Fruit fly (Drosophila melanogaster): ENCODE data around the gene CG12576.

CG12576 gene

dm6 chrX:22471819-22472218 is 10.3 kb downstream of the CG12576 start, which contains the start of gene CG14613 (continued):
- TF ChIP-seq Scr (GFP tag; IDR thresholded peaks at IDR 0.05; ENCODE audit: partially characterized antibody) = 0 out of 2 replicates have a peak, but pooled peaks have one; percentile 8
- peak; percentile 63 for TF ChIP-seq Dref (GFP tag; IDR thresholded peaks at IDR 0.05)
- peak; percentile 27; the same call in 1 of the 2 replicates for TF ChIP-seq CG13287 (GFP tag; IDR thresholded peaks at IDR 0.05; ENCODE audit: partially characterized antibody)
- no peak for TF ChIP-seq stc (GFP tag; IDR thresholded peaks at IDR 0.05)
- TF ChIP-seq CG17186 (GFP tag; optimal IDR thresholded peaks at IDR 0.05) = peak; percentile 94
- no peak for TF ChIP-seq CG16779 (GFP tag; IDR thresholded peaks at IDR 0.05)
- TF ChIP-seq gem (tag; optimal IDR thresholded peaks at IDR 0.05) = no peak
- peak; percentile 30 for TF ChIP-seq BEAF-32 (GFP tag; optimal IDR thresholded peaks at IDR 0.05)
- peak; percentile 25 for TF ChIP-seq MESR4 (GFP tag; optimal IDR thresholded peaks at IDR 0.05)
- TF ChIP-seq hth (optimal IDR thresholded peaks at IDR 0.05) = no peak
- TF ChIP-seq shn (GFP tag; optimal IDR thresholded peaks at IDR 0.05) = no peak

- peak; percentile 50 for TF ChIP-seq cg (GFP tag; optimal IDR thresholded peaks at IDR 0.05)
- 0 out of 4 replicates have a peak, but pooled peaks have one; percentile 59 for TF ChIP-seq chinmo (GFP tag; IDR thresholded peaks at IDR 0.05; ENCODE audit: partially characterized antibody)
- TF ChIP-seq CG8089 (GFP tag; optimal IDR thresholded peaks at IDR 0.05) = no peak
- TF ChIP-seq Drgx (GFP tag; IDR thresholded peaks at IDR 0.05) = peak; percentile 42; the same call in 1 of the 2 replicates
- TF ChIP-seq fd3F (GFP tag; optimal IDR thresholded peaks at IDR 0.05) = no peak
- TF ChIP-seq CG8478 (optimal IDR thresholded peaks at IDR 0.05) = peak; percentile 35
- TF ChIP-seq CG3995 (GFP tag; optimal IDR thresholded peaks at IDR 0.05) = peak; percentile 96
- peak; percentile 28 for TF ChIP-seq kah (GFP tag; optimal IDR thresholded peaks at IDR 0.05)
- 0 out of 3 replicates have a peak, but pooled peaks have one; percentile 10 for TF ChIP-seq knrl (GFP tag; IDR thresholded peaks at IDR 0.05; ENCODE audit: partially characterized antibody)
- peak; percentile 2 for TF ChIP-seq stwl (tag; optimal IDR thresholded peaks at IDR 0.05)
Measured at dm6 chrX:22461218-22461760, 20.9 kb downstream of the CG12576 start.

dm6 chrX:22456180-22456948 is 25.8 kb downstream of the CG12576 start:
- TF ChIP-seq cwo (GFP tag; optimal IDR thresholded peaks at IDR 0.05) (no peak), sug (tag; optimal IDR thresholded peaks at IDR 0.05) (peak; percentile 54), pita (GFP tag; optimal IDR thresholded peaks at IDR 0.05) (no peak), unc-4 (GFP tag; IDR thresholded peaks at IDR 0.05; ENCODE audit: partially characterized antibody) (no peak), Ets97D (GFP tag; optimal IDR thresholded peaks at IDR 0.05) (no peak), CG6765 (GFP tag; optimal IDR thresholded peaks at IDR 0.05) (no peak), Hsf (GFP tag; optimal IDR thresholded peaks at IDR 0.05) (no peak), CG32767 (GFP tag; IDR thresholded peaks at IDR 0.05) (no peak), pum (GFP tag; optimal IDR thresholded peaks at IDR 0.05) (no peak), Sry-β (GFP tag; optimal IDR thresholded peaks at IDR 0.05) (no peak), ase (GFP tag; IDR thresholded peaks at IDR 0.05) (no peak), CG2199 (GFP tag; IDR thresholded peaks at IDR 0.05) (no peak), Dll (GFP tag; IDR thresholded peaks at IDR 0.05; ENCODE audit: partially characterized antibody) (no peak), crol (GFP tag; IDR thresholded peaks at IDR 0.05) (peak; percentile 71), Rx (GFP tag; IDR thresholded peaks at IDR 0.05) (no peak), CG7786 (GFP tag; optimal IDR thresholded peaks at IDR 0.05) (no peak), Med (GFP tag) (peak; percentile 73), fd102C (GFP tag; optimal IDR thresholded peaks at IDR 0.05) (no peak), wor (GFP tag; IDR thresholded peaks at IDR 0.05) (no peak), CG18599 (GFP tag; optimal IDR thresholded peaks at IDR 0.05) (no peak), Side (GFP tag; optimal IDR thresholded peaks at IDR 0.05) (no peak), CG7372 (GFP tag; IDR thresholded peaks at IDR 0.05) (no peak), CG12104 (GFP tag; optimal IDR thresholded peaks at IDR 0.05) (no peak), CG1832 (GFP tag; optimal IDR thresholded peaks at IDR 0.05) (peak; percentile 78), sens-2 (GFP tag; IDR thresholded peaks at IDR 0.05) (no peak), lab (GFP tag; optimal IDR thresholded peaks at IDR 0.05) (no peak)

Data from whole organism, embryonic.